2 fruit fly cellular contexts compared by ENCODE assay signal in genomic region chr2L:5799435-5800387, dm6.
TF ChIP-seq lines count a peak whose summit lies in the region.

CG9171 (minus strand) TSS chr2L:5800253.

TF ChIP-seq in whole organism, embryonic, 481 proteins besides CTCF, POLR2A, EP300 and RAD21 (continued from another document and continues in another):
- TF ChIP-seq Sry-β (GFP tag; optimal IDR thresholded peaks at IDR 0.05; lab: Kevin White, UChicago) (peak; percentile 5), HmgZ (tag; optimal IDR thresholded peaks at IDR 0.05; lab: Kevin White, UChicago) (peak; percentile 35), fd3F (GFP tag; optimal IDR thresholded peaks at IDR 0.05; lab: Kevin White, UChicago) (no peak), grn (GFP tag; optimal IDR thresholded peaks at IDR 0.05; lab: Kevin White, UChicago) (peak; percentile 51), tgo (GFP tag; IDR thresholded peaks at IDR 0.05; lab: Robert Waterston, UW) (peak; percentile 14; the same call in 1 of the 3 replicates), CG9817 (tag; optimal IDR thresholded peaks at IDR 0.05; lab: Kevin White, UChicago) (no peak), phol (tag; optimal IDR thresholded peaks at IDR 0.05; lab: Kevin White, UChicago) (peak; percentile 66), CG5180 (GFP tag; optimal IDR thresholded peaks at IDR 0.05; lab: Kevin White, UChicago) (peak; percentile 19), unpg (GFP tag; optimal IDR thresholded peaks at IDR 0.05; lab: Kevin White, UChicago) (peak; percentile 9), pnt (GFP tag; optimal IDR thresholded peaks at IDR 0.05; lab: Kevin White, UChicago) (no peak), CG5953 (GFP tag; IDR thresholded peaks at IDR 0.05; lab: Robert Waterston, UW) (peak; percentile 37; the same call in 1 of the 2 replicates), B-H1 (GFP tag; IDR thresholded peaks at IDR 0.05; lab: Robert Waterston, UW) (no peak), CG16779 (GFP tag; IDR thresholded peaks at IDR 0.05; lab: Robert Waterston, UW) (peak; percentile 65), Bteb2 (GFP tag; optimal IDR thresholded peaks at IDR 0.05; lab: Kevin White, UChicago) (no peak), scrt (GFP tag; optimal IDR thresholded peaks at IDR 0.05; lab: Kevin White, UChicago) (peak; percentile 55), Mrtf (GFP tag; IDR thresholded peaks at IDR 0.05; lab: Robert Waterston, UW) (no peak), toy (GFP tag; IDR thresholded peaks at IDR 0.05; lab: Robert Waterston, UW) (0 out of 2 replicates have a peak, but pooled peaks have one; percentile 12), jing (GFP tag; optimal IDR thresholded peaks at IDR 0.05; lab: Kevin White, UChicago) (no peak), sob (GFP tag; IDR thresholded peaks at IDR 0.05; lab: Robert Waterston, UW) (peak; percentile 45), GATAe (GFP tag; conservative IDR thresholded peaks at IDR 0.05; lab: Robert Waterston, UW) (no peak), ERR (GFP tag; optimal IDR thresholded peaks at IDR 0.05; lab: Kevin White, UChicago) (no peak), CG30403 (GFP tag; optimal IDR thresholded peaks at IDR 0.05; lab: Kevin White, UChicago) (peak; percentile 24), CG13894 (tag; optimal IDR thresholded peaks at IDR 0.05; lab: Kevin White, UChicago) (peak; percentile 79), NC2β (GFP tag; optimal IDR thresholded peaks at IDR 0.05; lab: Kevin White, UChicago) (no peak), CkIIα-i1 (GFP tag; IDR thresholded peaks at IDR 0.05; lab: Robert Waterston, UW) (no peak), CG6683 (GFP tag; optimal IDR thresholded peaks at IDR 0.05; lab: Kevin White, UChicago) (no peak), fru (optimal IDR thresholded peaks at IDR 0.05; lab: Kevin White, UChicago) (no peak), CG4360 (GFP tag; IDR thresholded peaks at IDR 0.05; lab: Robert Waterston, UW) (peak; percentile 89), nau (GFP tag; optimal IDR thresholded peaks at IDR 0.05; lab: Kevin White, UChicago) (peak; percentile 6), CG33213 (GFP tag; optimal IDR thresholded peaks at IDR 0.05; lab: Kevin White, UChicago) (peak; percentile 73), Atf6 (GFP tag; IDR thresholded peaks at IDR 0.05; lab: Robert Waterston, UW) (no peak), CG14667 (GFP tag; IDR thresholded peaks at IDR 0.05; lab: Robert Waterston, UW) (no peak), CG11398 (GFP tag; optimal IDR thresholded peaks at IDR 0.05; lab: Kevin White, UChicago) (no peak), Elba2 (GFP tag; optimal IDR thresholded peaks at IDR 0.05; lab: Kevin White, UChicago) (peak; percentile 74), Doc3 (GFP tag; IDR thresholded peaks at IDR 0.05; lab: Robert Waterston, UW; ENCODE audit: partially characterized antibody) (no peak), CG12659 (GFP tag; optimal IDR thresholded peaks at IDR 0.05; lab: Kevin White, UChicago) (peak; percentile 78), Hr39 (optimal IDR thresholded peaks at IDR 0.05; lab: Kevin White, UChicago) (no peak), CG7963 (GFP tag; IDR thresholded peaks at IDR 0.05; lab: Robert Waterston, UW; ENCODE audit: partially characterized antibody) (peak; percentile 51; the same call in 1 of the 3 replicates), lilli (GFP tag; optimal IDR thresholded peaks at IDR 0.05; lab: Kevin White, UChicago) (no peak), luna (GFP tag; optimal IDR thresholded peaks at IDR 0.05; lab: Kevin White, UChicago) (no peak), CG12155 (GFP tag; optimal IDR thresholded peaks at IDR 0.05; lab: Kevin White, UChicago) (peak; percentile 12), CG12391 (tag; optimal IDR thresholded peaks at IDR 0.05; lab: Kevin White, UChicago) (peak; percentile 61), Nf-YA (GFP tag; IDR thresholded peaks at IDR 0.05; lab: Robert Waterston, UW) (no peak; the same call in 1 of the 2 replicates), CG10565 (GFP tag; optimal IDR thresholded peaks at IDR 0.05; lab: Kevin White, UChicago) (no peak), Ravus (GFP tag; IDR thresholded peaks at IDR 0.05; lab: Robert Waterston, UW) (no peak), Hmx (GFP tag; optimal IDR thresholded peaks at IDR 0.05; lab: Kevin White, UChicago) (no peak), CG8089 (GFP tag; optimal IDR thresholded peaks at IDR 0.05; lab: Kevin White, UChicago) (no peak), bowl (GFP tag; IDR thresholded peaks at IDR 0.05; lab: Robert Waterston, UW) (no peak), NC2α (GFP tag; optimal IDR thresholded peaks at IDR 0.05; lab: Kevin White, UChicago) (no peak), CG10959 (GFP tag; IDR thresholded peaks at IDR 0.05; lab: Robert Waterston, UW) (no peak), stwl (tag; optimal IDR thresholded peaks at IDR 0.05; lab: Kevin White, UChicago) (peak; percentile 70), CG17612 (GFP tag; IDR thresholded peaks at IDR 0.05; lab: Robert Waterston, UW) (no peak), CG14710 (tag; optimal IDR thresholded peaks at IDR 0.05; lab: Kevin White, UChicago) (peak; percentile 73), Gsc (GFP tag; IDR thresholded peaks at IDR 0.05; lab: Robert Waterston, UW) (no peak), Max (GFP tag; optimal IDR thresholded peaks at IDR 0.05; lab: Kevin White, UChicago) (no peak), CG11456 (GFP tag; IDR thresholded peaks at IDR 0.05; lab: Robert Waterston, UW) (peak; percentile 49; the same call in 1 of the 3 replicates), CG32532 (GFP tag; IDR thresholded peaks at IDR 0.05; lab: Robert Waterston, UW) (peak; percentile 28; the same call in 1 of the 2 replicates), CG8924 (tag; optimal IDR thresholded peaks at IDR 0.05; lab: Kevin White, UChicago) (no peak), lov (optimal IDR thresholded peaks at IDR 0.05; lab: Kevin White, UChicago) (no peak), lov (GFP tag; IDR thresholded peaks at IDR 0.05; lab: Robert Waterston, UW) (no peak), fu2 (GFP tag; optimal IDR thresholded peaks at IDR 0.05; lab: Kevin White, UChicago) (peak; percentile 16), Xrp1 (GFP tag; IDR thresholded peaks at IDR 0.05; lab: Robert Waterston, UW) (0 out of 2 replicates have a peak, but pooled peaks have one; percentile 9), disco-r (GFP tag; optimal IDR thresholded peaks at IDR 0.05; lab: Kevin White, UChicago) (no peak), bigmax (GFP tag; optimal IDR thresholded peaks at IDR 0.05; lab: Kevin White, UChicago) (peak; percentile 33), chinmo (GFP tag; IDR thresholded peaks at IDR 0.05; lab: Robert Waterston, UW; ENCODE audit: partially characterized antibody) (peak; percentile 73; the same call in 3 of the 4 replicates), gt (GFP tag; IDR thresholded peaks at IDR 0.05; lab: Robert Waterston, UW) (no peak)

TF ChIP-seq in whole organism, prepupa, 60 proteins besides CTCF, POLR2A, EP300 and RAD21 (continued from another document):
- TF ChIP-seq topi (GFP tag; optimal IDR thresholded peaks at IDR 0.05; lab: Kevin White, UChicago) (no peak), CG8632 (GFP tag; optimal IDR thresholded peaks at IDR 0.05; lab: Kevin White, UChicago) (no peak), Lpt (GFP tag; optimal IDR thresholded peaks at IDR 0.05; lab: Kevin White, UChicago) (no peak), Ets96B (tag; optimal IDR thresholded peaks at IDR 0.05; lab: Kevin White, UChicago) (peak; percentile 21), fd59A (GFP tag; optimal IDR thresholded peaks at IDR 0.05; lab: Kevin White, UChicago) (no peak), Eip93F (GFP tag; optimal IDR thresholded peaks at IDR 0.05; lab: Kevin White, UChicago) (no peak), CG31627 (GFP tag; optimal IDR thresholded peaks at IDR 0.05; lab: Kevin White, UChicago) (peak; percentile 16)
